Worm (Caenorhabditis elegans) whole organism, dauer: ENCODE results near the gene C35A11.3.

Experiments used
- unc-62 ChIP-seq: sonication (generic microtip); optimal IDR thresholded peaks from 2 replicates; lab custom pipeline; 2017; ENCODE audit warnings: missing biosample characterization, missing genetic modification reagents, missing genetic modification characterization

The C35A11.3 gene

DNA sequence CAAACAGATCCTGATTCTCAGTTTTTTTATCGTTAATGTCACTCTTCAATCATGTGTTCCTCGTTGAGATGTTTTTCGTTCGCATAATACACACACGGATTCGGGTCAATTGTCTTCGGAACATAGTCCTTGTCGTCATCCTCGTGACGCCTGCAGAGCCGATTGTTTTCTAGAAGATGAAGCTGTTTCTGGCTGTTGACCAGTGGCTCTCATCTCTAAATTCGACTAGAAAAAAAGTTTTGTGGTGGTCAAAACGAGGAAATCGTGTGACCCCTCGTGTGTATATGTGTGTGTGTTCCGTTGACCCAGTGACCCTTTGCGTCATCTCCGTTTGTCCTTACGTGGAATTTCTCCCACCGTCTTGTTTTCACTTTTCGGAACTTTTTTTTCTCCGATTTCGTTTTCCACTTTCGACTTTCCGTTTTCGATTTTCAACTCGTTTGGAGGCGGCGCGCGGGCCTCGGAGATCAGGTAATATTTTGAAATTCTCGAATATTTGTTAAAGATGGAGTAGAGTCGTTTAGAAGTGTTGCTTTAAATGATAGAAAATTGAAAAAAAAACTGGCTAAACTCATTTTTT lies 13.8 kb downstream of the C35A11.3 start, which contains the start of gene C35A11.2:
Gene C35A11.2 (plus strand): TSS at position 386 of the 580 bp plus-strand sequence.
- no peak for TF ChIP-seq unc-62 (GFP tag; lab: Kevin White, UChicago)

DNA sequence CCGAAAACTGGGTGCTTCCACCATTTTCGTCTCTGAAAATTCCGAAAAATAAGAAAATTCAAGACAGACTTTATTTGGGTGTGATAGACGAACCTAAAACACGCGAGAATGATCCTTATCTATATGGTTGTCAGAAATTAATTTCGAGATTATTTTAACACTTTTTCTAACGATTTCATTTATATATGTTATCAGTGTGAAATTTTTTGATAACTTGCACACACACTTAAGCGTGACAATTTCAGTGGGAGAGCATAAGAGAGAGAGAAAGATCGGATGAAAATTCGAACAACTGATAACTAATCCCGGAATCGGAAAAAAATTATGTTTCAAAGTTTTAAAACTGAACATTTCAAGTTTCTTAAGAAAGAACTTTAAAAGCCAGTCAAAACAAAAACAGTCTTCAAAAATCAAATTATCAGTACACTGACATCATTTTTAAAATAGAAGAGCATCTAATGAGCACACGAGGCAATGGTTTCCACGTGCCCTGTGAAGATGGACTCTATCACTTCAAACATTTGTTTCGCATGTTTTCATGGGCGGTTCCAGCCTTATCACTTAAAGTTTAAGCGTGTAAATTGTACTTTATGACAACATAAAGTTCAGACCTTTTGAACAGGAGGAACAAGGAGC lies 20.9 kb downstream of the C35A11.3 start, which contains the start of gene C35A11.4:
Gene C35A11.4 (minus strand): TSS at position 156 of the 636 bp plus-strand sequence.
- no peak for TF ChIP-seq unc-62 (GFP tag; lab: Kevin White, UChicago)

DNA sequence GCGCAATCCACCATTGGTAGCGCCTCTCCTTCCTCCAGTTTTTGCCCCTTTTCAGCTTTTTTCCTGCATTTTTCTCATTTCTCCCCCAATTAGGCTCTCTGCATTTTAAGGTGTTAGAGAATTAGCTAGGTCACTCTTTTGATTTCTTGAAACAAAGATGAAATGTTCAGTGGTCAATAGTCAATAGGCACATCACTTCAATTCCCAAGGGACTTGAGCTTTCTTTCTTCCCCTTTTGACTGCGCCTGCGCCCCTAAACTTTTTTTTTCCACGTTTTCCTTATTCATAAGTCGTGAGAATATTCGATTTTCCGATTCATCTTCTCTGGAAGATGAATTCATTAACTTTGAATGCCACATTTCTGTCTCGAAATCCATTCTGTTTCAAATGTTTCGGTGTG lies 31.7 kb downstream of the C35A11.3 start:
- no peak for TF ChIP-seq unc-62 (GFP tag; lab: Kevin White, UChicago)

ce11 chrV:5405053-5405452 lies 32.8 kb downstream of the C35A11.3 start, which contains the start of gene dmsr-7:
Gene dmsr-7 (plus strand): TSS chrV:5405353.
- no peak for TF ChIP-seq unc-62 (GFP tag; lab: Kevin White, UChicago)

ce11 chrV:5408223-5408622 lies 36.0 kb downstream of the C35A11.3 start, which contains the start of gene C25A6.1:
Gene C25A6.1 (plus strand): TSS chrV:5408523.
- TF ChIP-seq unc-62 (GFP tag; lab: Kevin White, UChicago) = no peak

DNA sequence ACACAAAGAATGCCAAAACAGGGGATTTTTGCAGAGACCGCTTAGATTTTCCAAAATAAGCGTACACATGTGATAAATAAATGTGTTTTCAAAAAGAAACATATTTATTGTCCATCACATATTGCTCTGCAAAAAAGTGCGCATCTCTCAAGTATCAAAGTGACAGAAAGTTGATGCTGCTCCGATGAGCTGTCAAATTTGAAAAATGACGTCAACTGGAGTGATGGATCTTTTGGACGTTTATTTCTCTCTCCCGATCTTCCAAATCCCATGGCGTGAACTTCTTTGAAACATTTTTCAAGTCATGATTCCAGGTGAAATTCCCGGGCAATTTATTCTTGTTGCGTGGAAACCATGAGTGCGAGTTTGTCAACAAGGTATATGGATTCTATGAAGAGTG lies 36.7 kb downstream of the C35A11.3 start:
- TF ChIP-seq unc-62 (GFP tag; lab: Kevin White, UChicago) = no peak

DNA sequence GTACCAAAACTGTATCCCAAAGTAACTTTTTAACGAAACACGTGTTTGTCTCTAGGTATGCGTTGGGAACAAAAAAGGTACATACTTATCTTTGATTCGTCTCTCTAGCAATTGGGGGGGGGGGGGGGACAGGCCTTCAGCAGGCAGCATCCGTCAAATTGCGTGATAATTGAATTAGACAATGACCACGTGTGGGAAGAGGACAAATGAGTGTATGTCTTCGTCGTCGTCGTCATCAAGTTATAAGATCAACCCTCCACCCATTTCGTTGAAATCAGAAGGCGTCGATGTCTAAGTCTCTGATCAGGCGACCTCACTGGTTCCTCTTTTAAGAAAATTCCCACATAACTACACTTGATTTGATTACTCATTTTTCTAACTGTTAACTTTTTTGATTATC lies 38.5 kb downstream of the C35A11.3 start, which contains the start of gene F08F3.4:
Gene F08F3.4 (plus strand): TSS at position 277 of the 400 bp plus-strand sequence.
- no peak for TF ChIP-seq unc-62 (GFP tag; lab: Kevin White, UChicago)

- TF ChIP-seq unc-62 (GFP tag; lab: Kevin White, UChicago) = no peak
These were observed 40.7 kb downstream of the C35A11.3 start, which contains the start of gene F08F3.10 for ce11 chrV:5412808-5413405. Gene F08F3.10 (plus strand): TSS chrV:5413355.

DNA sequence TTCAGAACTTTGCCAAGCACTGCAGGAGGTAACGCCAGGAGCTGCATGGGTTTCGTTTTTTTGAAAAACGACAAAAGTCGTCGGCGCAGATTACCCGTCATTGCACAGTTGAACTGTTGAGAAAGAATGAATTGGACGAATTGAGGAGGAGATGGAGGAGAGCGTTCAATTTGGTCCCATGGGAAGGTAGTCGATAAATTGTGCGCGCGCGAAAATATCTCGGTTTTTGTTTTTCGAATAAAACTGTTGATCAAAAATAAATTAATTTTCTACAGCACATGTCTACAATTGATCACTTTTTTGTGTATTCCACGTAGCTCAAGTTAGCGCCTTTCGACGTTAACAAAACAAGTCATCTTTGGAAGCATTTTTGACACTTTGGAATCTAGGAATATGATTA lies 47.7 kb downstream of the C35A11.3 start, which contains the start of gene F08F3.6:
Gene F08F3.6 (minus strand): TSS at position 153 of the 400 bp plus-strand sequence.
- TF ChIP-seq unc-62 (GFP tag; lab: Kevin White, UChicago) = no peak

DNA sequence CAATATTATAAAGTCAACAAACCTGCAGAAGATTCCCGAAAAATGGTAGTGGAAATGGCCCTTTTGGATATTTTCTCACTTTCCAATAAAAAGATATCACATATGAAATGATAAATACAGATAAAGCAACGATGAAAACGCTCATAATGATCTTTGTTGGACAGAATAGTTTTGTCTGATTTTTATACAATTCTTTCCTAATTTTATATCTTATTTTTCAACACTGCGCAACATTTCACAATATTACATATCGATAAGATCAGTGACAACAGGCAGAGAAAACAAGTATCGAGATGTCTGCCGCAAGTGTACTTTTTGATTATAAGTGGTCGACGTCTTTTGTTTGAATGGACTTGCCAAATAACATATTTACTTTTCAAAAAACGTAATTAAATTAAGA lies 50.9 kb downstream of the C35A11.3 start, which contains the start of gene cyp-14A5:
Gene cyp-14A5 (minus strand): TSS at position 163 of the 400 bp plus-strand sequence.
- TF ChIP-seq unc-62 (GFP tag; lab: Kevin White, UChicago) = no peak
